Worm (Caenorhabditis elegans) whole organism, L2 larva: Measurements from ENCODE around the gene F59D12.5.

Experiments used
- C34F6.9 ChIP-seq: fragments of 150-350 bp; optimal IDR thresholded peaks from 2 replicates; lab custom pipeline; 2014; ENCODE audit warnings: missing biosample characterization, missing genetic modification characterization
- F13H6.1 ChIP-seq: sonication (generic microtip); optimal IDR thresholded peaks from 2 replicates; lab custom pipeline; 2016; ENCODE audit warnings: missing genetic modification characterization, missing compliant biosample characterization
- R02D3.7 ChIP-seq: fragments of 150-350 bp; optimal IDR thresholded peaks from 2 replicates; lab custom pipeline; 2014; ENCODE audit warnings: missing biosample characterization, missing genetic modification characterization
- ZK546.5 ChIP-seq: sonication (generic microtip); optimal IDR thresholded peaks from 2 replicates; lab custom pipeline; 2017; ENCODE audit warnings: missing biosample characterization, missing genetic modification characterization
- alr-1 ChIP-seq: fragments of 150-350 bp; optimal IDR thresholded peaks from 2 replicates; lab custom pipeline; 2014; ENCODE audit warnings: missing biosample characterization, missing genetic modification characterization
- aly-2 ChIP-seq: fragments of 150-350 bp; optimal IDR thresholded peaks from 2 replicates; lab custom pipeline; 2014; ENCODE audit warnings: missing biosample characterization, missing genetic modification characterization
- ama-1 ChIP-seq: fragments of 150-350 bp; optimal IDR thresholded peaks from 2 replicates; lab custom pipeline; 2018; ENCODE audit warnings: inconsistent platforms
- blmp-1 ChIP-seq: sonication (generic microtip); optimal IDR thresholded peaks from 2 replicates; lab custom pipeline; 2017; ENCODE audit warnings: missing genetic modification characterization, mild to moderate bottlenecking, missing compliant biosample characterization, antibody characterized with exemption, moderate library complexity; ENCODE audit not compliant: insufficient read depth
- ceh-16 ChIP-seq: fragments of 150-350 bp; optimal IDR thresholded peaks from 2 replicates; lab custom pipeline; 2014; ENCODE audit warnings: missing biosample characterization, missing genetic modification characterization
- crh-2 ChIP-seq: sonication (generic microtip); optimal IDR thresholded peaks from 2 replicates; lab custom pipeline; 2017; ENCODE audit warnings: missing biosample characterization, missing genetic modification characterization
- dmd-4 ChIP-seq: sonication (generic microtip); optimal IDR thresholded peaks from 2 replicates; lab custom pipeline; 2017; ENCODE audit warnings: missing biosample characterization, missing genetic modification characterization
- elt-3 ChIP-seq: sonication (generic microtip); optimal IDR thresholded peaks from 2 replicates; lab custom pipeline; 2017; ENCODE audit warnings: missing biosample characterization, missing genetic modification characterization
- fos-1 ChIP-seq: fragments of 150-350 bp; optimal IDR thresholded peaks from 2 replicates; lab custom pipeline; 2014; ENCODE audit warnings: missing biosample characterization, missing genetic modification characterization
- gmeb-1 ChIP-seq: fragments of 150-350 bp; optimal IDR thresholded peaks from 2 replicates; lab custom pipeline; 2014; ENCODE audit warnings: missing biosample characterization, missing genetic modification characterization
- lin-11 ChIP-seq: fragments of 150-350 bp; sonication (generic microtip); optimal IDR thresholded peaks from 2 replicates; lab custom pipeline; 2014; ENCODE audit warnings: missing biosample characterization, missing genetic modification characterization, inconsistent platforms, mixed read lengths
- lin-13 ChIP-seq: fragments of 150-350 bp; optimal IDR thresholded peaks from 2 replicates; lab custom pipeline; 2014; ENCODE audit warnings: missing biosample characterization, missing genetic modification reagents, missing genetic modification characterization
- lin-39 ChIP-seq: fragments of 150-350 bp; optimal IDR thresholded peaks from 2 replicates; lab custom pipeline; 2014; ENCODE audit warnings: missing biosample characterization, missing genetic modification reagents, missing genetic modification characterization
- lsy-2 ChIP-seq, 2 experiments: fragments of 150-350 bp in 1 of 2; sonication (generic microtip) in 1 of 2; optimal IDR thresholded peaks; 2 replicates each; lab custom pipeline; 2014 to 2017; ENCODE audit warnings: missing biosample characterization in 2 of 2, missing genetic modification characterization in 2 of 2
- mab-5 ChIP-seq: fragments of 150-350 bp; optimal IDR thresholded peaks from 2 replicates; lab custom pipeline; 2014; ENCODE audit warnings: missing biosample characterization, missing genetic modification characterization
- mbf-1 ChIP-seq: sonication (generic microtip); optimal IDR thresholded peaks from 2 replicates; lab custom pipeline; 2017; ENCODE audit warnings: missing biosample characterization, missing genetic modification characterization
- mdl-1 ChIP-seq, 2 experiments: fragments of 150-350 bp in 1 of 2; sonication (generic microtip) in 1 of 2; optimal IDR thresholded peaks; 2 replicates each; lab custom pipeline; 2017; ENCODE audit warnings: missing biosample characterization in 2 of 2, missing genetic modification characterization in 2 of 2
- nhr-10 ChIP-seq: sonication (generic microtip); optimal IDR thresholded peaks from 2 replicates; lab custom pipeline; 2017; ENCODE audit warnings: missing biosample characterization, missing genetic modification characterization
- nhr-11 ChIP-seq: fragments of 150-350 bp; optimal IDR thresholded peaks from 2 replicates; lab custom pipeline; 2014; ENCODE audit warnings: missing biosample characterization, missing genetic modification characterization
- nhr-12 ChIP-seq: fragments of 150-350 bp; optimal IDR thresholded peaks from 2 replicates; lab custom pipeline; 2014; ENCODE audit warnings: missing biosample characterization, missing genetic modification characterization
- nhr-129 ChIP-seq: fragments of 150-350 bp; optimal IDR thresholded peaks from 2 replicates; lab custom pipeline; 2014; ENCODE audit warnings: missing biosample characterization, missing genetic modification characterization
- nhr-21 ChIP-seq: fragments of 150-350 bp; optimal IDR thresholded peaks from 2 replicates; lab custom pipeline; 2014; ENCODE audit warnings: missing biosample characterization, missing genetic modification characterization
- nhr-23 ChIP-seq: fragments of 150-350 bp; optimal IDR thresholded peaks from 2 replicates; lab custom pipeline; 2014; ENCODE audit warnings: missing biosample characterization, missing genetic modification reagents, missing genetic modification characterization
- nhr-237 ChIP-seq: fragments of 150-350 bp; optimal IDR thresholded peaks from 2 replicates; lab custom pipeline; 2014; ENCODE audit warnings: missing biosample characterization, missing genetic modification characterization
- nhr-6 ChIP-seq: fragments of 150-350 bp; optimal IDR thresholded peaks from 2 replicates; lab custom pipeline; 2014; ENCODE audit warnings: missing biosample characterization, missing genetic modification characterization
- nhr-77 ChIP-seq: fragments of 150-350 bp; optimal IDR thresholded peaks from 2 replicates; lab custom pipeline; 2014; ENCODE audit warnings: missing biosample characterization, missing genetic modification characterization
- peb-1 ChIP-seq: fragments of 150-350 bp; optimal IDR thresholded peaks from 2 replicates; lab custom pipeline; 2014; ENCODE audit warnings: missing biosample characterization, missing genetic modification characterization
- sem-4 ChIP-seq: fragments of 150-350 bp; optimal IDR thresholded peaks from 2 replicates; lab custom pipeline; 2014; ENCODE audit warnings: missing biosample characterization, missing genetic modification reagents, missing genetic modification characterization
- skn-1 ChIP-seq: sonication (generic microtip); optimal IDR thresholded peaks from 2 replicates; lab custom pipeline; 2017; ENCODE audit warnings: missing biosample characterization, missing genetic modification characterization
- sma-3 ChIP-seq: sonication (generic microtip); optimal IDR thresholded peaks from 2 replicates; lab custom pipeline; 2016; ENCODE audit warnings: missing genetic modification reagents, missing genetic modification characterization, missing compliant biosample characterization
- sma-9 ChIP-seq, 2 experiments: fragments of 150-350 bp in 1 of 2; sonication (generic microtip) in 1 of 2; optimal IDR thresholded peaks; 2 replicates each; lab custom pipeline; 2014 to 2016; ENCODE audit warnings: missing genetic modification characterization in 2 of 2, mild to moderate bottlenecking in 1 of 2, missing biosample characterization in 1 of 2, missing compliant biosample characterization in 1 of 2, missing genetic modification reagents in 1 of 2, moderate library complexity in 1 of 2
- snpc-4 ChIP-seq: fragments of 150-350 bp; optimal IDR thresholded peaks from 2 replicates; lab custom pipeline; 2014; ENCODE audit warnings: missing biosample characterization, missing genetic modification characterization
- unc-39 ChIP-seq: fragments of 150-350 bp; optimal IDR thresholded peaks from 2 replicates; lab custom pipeline; 2014; ENCODE audit warnings: missing biosample characterization, missing genetic modification characterization
- unc-55 ChIP-seq: fragments of 150-350 bp; sonication (generic microtip); optimal IDR thresholded peaks from 3 replicates; lab custom pipeline; 2014; ENCODE audit warnings: missing biosample characterization, missing genetic modification reagents, missing genetic modification characterization
- unc-62 ChIP-seq: fragments of 150-350 bp; optimal IDR thresholded peaks from 2 replicates; lab custom pipeline; 2014; ENCODE audit warnings: missing biosample characterization, missing genetic modification reagents, missing genetic modification characterization
- zag-1 ChIP-seq: fragments of 150-350 bp; optimal IDR thresholded peaks from 2 replicates; lab custom pipeline; 2014; ENCODE audit warnings: missing biosample characterization, missing genetic modification characterization
- ztf-1 ChIP-seq: fragments of 200-800 bp; sonication (Bioruptor generic); conservative IDR thresholded peaks from 2 replicates; pipeline ENCODE4 v1.3.6; 2022; ENCODE audit warnings: missing genetic modification characterization, missing compliant biosample characterization

F59D12.5 gene

DNA sequence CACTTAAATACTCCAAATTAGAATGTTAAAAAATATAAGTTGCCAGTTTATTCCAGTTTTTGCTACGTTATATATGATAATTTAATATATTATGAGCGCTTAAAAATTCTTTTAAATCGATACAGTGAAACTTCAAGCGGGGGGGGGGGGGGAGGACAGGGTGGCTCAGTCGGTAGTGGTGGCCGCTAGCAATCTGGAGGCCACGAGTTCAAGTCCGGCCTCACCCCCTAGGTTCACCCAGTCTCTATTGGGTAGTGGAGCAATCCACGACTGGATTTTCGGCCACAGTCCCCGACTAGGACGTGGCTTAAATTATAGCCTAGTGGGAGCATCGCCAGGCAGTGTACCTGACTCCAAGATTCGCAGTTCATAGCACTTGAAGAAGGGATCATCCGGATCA lies 26.2 kb downstream of the F59D12.5 start:
- TF ChIP-seq unc-39 (tag; lab: Kevin White, UChicago) (no peak), sma-3 (GFP tag; lab: Kevin White, UChicago) (no peak), unc-62 (GFP tag; lab: Kevin White, UChicago) (no peak), nhr-21 (no peak), F13H6.1 (no peak), gmeb-1 (tag; lab: Kevin White, UChicago) (no peak), sma-9 (GFP tag; optimal IDR thresholded peaks at IDR 0.05; lab: Kevin White, UChicago) (no peak), sma-9 (tag; optimal IDR thresholded peaks at IDR 0.05; lab: Kevin White, UChicago) (no peak), nhr-12 (tag; lab: Kevin White, UChicago) (no peak), nhr-237 (tag; lab: Kevin White, UChicago) (no peak), nhr-10 (tag; lab: Kevin White, UChicago) (no peak), nhr-11 (tag; lab: Kevin White, UChicago) (no peak), mbf-1 (tag; lab: Kevin White, UChicago) (no peak), nhr-23 (no peak), sem-4 (no peak), fos-1 (tag; lab: Kevin White, UChicago) (no peak), lin-39 (tag; lab: Kevin White, UChicago) (no peak), zag-1 (tag; lab: Kevin White, UChicago) (no peak)
- TF ChIP-seq, all 48 proteins: peak for 0

DNA sequence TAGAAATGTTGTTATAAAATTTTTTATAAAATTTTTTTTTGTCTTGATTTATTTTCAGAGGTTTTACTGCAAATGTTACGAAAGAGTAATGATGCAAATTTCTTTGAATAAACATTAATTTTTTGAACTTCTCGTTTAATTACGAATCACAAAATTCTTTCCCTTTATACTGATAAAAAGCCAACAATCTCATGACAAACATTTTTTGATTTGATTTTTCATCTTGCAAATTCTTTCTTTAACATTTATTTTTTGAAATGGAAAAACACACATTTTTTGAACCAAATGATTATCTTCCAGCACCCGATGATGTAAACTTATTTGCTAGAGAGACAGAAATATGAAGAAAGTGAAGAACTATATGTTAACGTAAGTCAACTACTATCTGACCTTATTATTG lies 27.0 kb downstream of the F59D12.5 start, which contains the start of gene K09E9.1:
K09E9.1 (plus strand) TSS at position 301 of the 400 bp plus-strand sequence.
- TF ChIP-seq fos-1 (tag; lab: Kevin White, UChicago) (peak; percentile 17), zag-1 (tag; lab: Kevin White, UChicago) (no peak)

DNA sequence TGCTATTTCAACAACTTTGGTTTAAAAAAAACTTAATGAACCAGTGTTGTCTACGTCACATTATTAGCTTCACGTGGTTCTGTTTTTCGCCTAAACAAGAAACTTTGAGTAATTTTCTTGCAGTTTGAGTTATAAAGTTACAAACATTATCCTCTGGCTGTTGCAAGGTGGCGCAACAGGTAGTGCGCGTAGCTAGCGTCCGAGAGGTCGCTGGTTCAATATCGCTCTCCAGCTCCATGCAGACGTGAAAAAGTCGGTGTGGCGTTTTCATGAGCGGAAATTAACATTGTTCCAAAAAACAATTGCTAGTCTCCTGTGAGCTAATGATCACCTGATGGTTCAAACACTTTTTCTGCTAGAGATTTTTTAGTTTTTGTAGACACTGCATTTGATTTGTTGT lies 27.9 kb downstream of the F59D12.5 start:
- TF ChIP-seq ceh-16: no peak
- TF ChIP-seq mdl-1 (tag; optimal IDR thresholded peaks at IDR 0.05; lab: Kevin White, UChicago): no peak
- no peak for TF ChIP-seq nhr-12 (tag; lab: Kevin White, UChicago)
- TF ChIP-seq lin-13 (GFP tag; lab: Kevin White, UChicago): no peak
- peak; percentile 18 for TF ChIP-seq nhr-129 (tag; lab: Kevin White, UChicago)
- peak; percentile 24 for TF ChIP-seq sma-3 (GFP tag; lab: Kevin White, UChicago)
- TF ChIP-seq blmp-1 (tag; lab: Kevin White, UChicago): no peak
- no peak for TF ChIP-seq mab-5 (tag; lab: Kevin White, UChicago)
- TF ChIP-seq lsy-2 (tag; optimal IDR thresholded peaks at IDR 0.05; lab: Kevin White, UChicago): peak in 1 of 2 experiments; percentile 5
- TF ChIP-seq ama-1 (lab: Kevin White, UChicago): no peak
- TF ChIP-seq F13H6.1: no peak
- TF ChIP-seq unc-62 (GFP tag; lab: Kevin White, UChicago): no peak
- TF ChIP-seq sma-9 (GFP tag; optimal IDR thresholded peaks at IDR 0.05; lab: Kevin White, UChicago): peak; percentile 40
- TF ChIP-seq sma-9 (tag; optimal IDR thresholded peaks at IDR 0.05; lab: Kevin White, UChicago): no peak
- peak; percentile 32 for TF ChIP-seq fos-1 (tag; lab: Kevin White, UChicago)
- TF ChIP-seq aly-2 (tag; lab: Kevin White, UChicago): no peak
- TF ChIP-seq ZK546.5 (tag; lab: Kevin White, UChicago): no peak
- TF ChIP-seq C34F6.9 (tag; lab: Kevin White, UChicago): peak; percentile 43
- TF ChIP-seq snpc-4 (tag; lab: Kevin White, UChicago): no peak
- TF ChIP-seq lin-11 (tag; lab: Kevin White, UChicago): peak; percentile 36

DNA sequence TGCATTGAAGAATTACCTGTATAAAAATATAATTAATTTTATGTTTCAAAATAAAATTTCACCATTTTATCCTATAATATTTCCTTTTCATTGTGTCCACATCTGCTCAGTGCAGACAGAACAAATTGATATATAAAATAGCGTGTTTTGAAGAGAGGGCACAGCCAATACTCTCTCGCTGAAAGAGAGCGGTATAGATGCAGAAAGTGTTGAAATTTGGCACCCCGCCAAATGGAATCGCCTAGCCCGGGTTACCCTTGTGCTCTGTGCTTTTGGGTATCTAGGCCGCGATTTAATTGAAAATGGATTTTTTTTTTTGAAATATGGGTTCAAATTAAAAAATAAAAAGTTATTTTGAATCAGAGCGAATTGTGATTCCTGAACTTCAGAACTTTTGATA lies 30.0 kb downstream of the F59D12.5 start:
- TF ChIP-seq nhr-6 (no peak), zag-1 (tag; lab: Kevin White, UChicago) (peak; percentile 18), R02D3.7 (tag; lab: Kevin White, UChicago) (no peak), mab-5 (tag; lab: Kevin White, UChicago) (no peak), lin-11 (tag; lab: Kevin White, UChicago) (no peak), C34F6.9 (tag; lab: Kevin White, UChicago) (peak; percentile 55), elt-3 (no peak), ama-1 (lab: Kevin White, UChicago) (no peak), sma-3 (GFP tag; lab: Kevin White, UChicago) (no peak), sma-9 (GFP tag; optimal IDR thresholded peaks at IDR 0.05; lab: Kevin White, UChicago) (peak; percentile 20), sma-9 (tag; optimal IDR thresholded peaks at IDR 0.05; lab: Kevin White, UChicago) (no peak), fos-1 (tag; lab: Kevin White, UChicago) (peak; percentile 18), unc-55 (GFP tag; lab: Kevin White, UChicago) (no peak), nhr-77 (tag; lab: Kevin White, UChicago) (no peak), nhr-11 (tag; lab: Kevin White, UChicago) (no peak), nhr-129 (tag; lab: Kevin White, UChicago) (peak; percentile 28), lsy-2 (tag; optimal IDR thresholded peaks at IDR 0.05; lab: Kevin White, UChicago) (peak in 1 of 2 experiments; percentile 32), crh-2 (tag; lab: Kevin White, UChicago) (peak; percentile 52), nhr-12 (tag; lab: Kevin White, UChicago) (no peak), ztf-1 (GFP tag; lab: Robert Waterston, UW) (no peak), skn-1 (tag; lab: Kevin White, UChicago) (no peak), nhr-23 (no peak), peb-1 (tag; lab: Kevin White, UChicago) (no peak), lin-13 (GFP tag; lab: Kevin White, UChicago) (no peak), nhr-10 (tag; lab: Kevin White, UChicago) (no peak), gmeb-1 (tag; lab: Kevin White, UChicago) (no peak), ceh-16 (no peak), lin-39 (tag; lab: Kevin White, UChicago) (no peak), mdl-1 (tag; optimal IDR thresholded peaks at IDR 0.05; lab: Kevin White, UChicago) (no peak), alr-1 (no peak), dmd-4 (tag; lab: Kevin White, UChicago) (no peak)
- TF ChIP-seq, all 48 proteins: peak for 7
